Worm (Caenorhabditis elegans) whole organism, L4 larva: ENCODE results near the gene pst-2.

ENCODE experiments used
- F10B5.3 ChIP-seq: sonication (generic microtip); optimal IDR thresholded peaks from 2 replicates; lab custom pipeline; 2016; ENCODE audit warnings: mild to moderate bottlenecking, missing genetic modification characterization, missing compliant biosample characterization
- F26F4.8 ChIP-seq: fragments of 200-800 bp; sonication (Bioruptor generic); conservative IDR thresholded peaks from 2 replicates; pipeline ENCODE4 v1.3.6; 2022; ENCODE audit warnings: missing genetic modification characterization, missing compliant biosample characterization
- F37D6.2 ChIP-seq: sonication (generic microtip); optimal IDR thresholded peaks from 2 replicates; lab custom pipeline; 2016; ENCODE audit warnings: mild to moderate bottlenecking, missing genetic modification characterization, missing compliant biosample characterization
- T20F7.1 ChIP-seq: fragments of 200-800 bp; sonication (Bioruptor generic); optimal IDR thresholded peaks from 2 replicates; lab custom pipeline; 2018; ENCODE audit warnings: mild to moderate bottlenecking, missing genetic modification characterization, missing compliant biosample characterization
- T26A8.4 ChIP-seq: fragments of 200-800 bp; sonication (Bioruptor generic); IDR thresholded peaks from 2 replicates; pipeline ENCODE4 v1.3.6; 2022; ENCODE audit warnings: missing genetic modification characterization, missing compliant biosample characterization
- Y48G9A.11 ChIP-seq: fragments of 200-800 bp; sonication (Bioruptor generic); IDR thresholded peaks from 2 replicates; pipeline ENCODE4 v1.3.6; 2022; ENCODE audit warnings: missing genetic modification reagents, missing genetic modification characterization, missing compliant biosample characterization
- ZK546.5 ChIP-seq, 2 experiments: sonication (generic microtip); optimal IDR thresholded peaks; 2 replicates each; lab custom pipeline; 2017; ENCODE audit warnings: missing biosample characterization in 2 of 2, missing genetic modification characterization in 2 of 2
- aly-2 ChIP-seq: sonication (generic microtip); optimal IDR thresholded peaks from 2 replicates; lab custom pipeline; 2018; ENCODE audit warnings: missing biosample characterization, missing genetic modification characterization
- ama-1 ChIP-seq: fragments of 150-350 bp; optimal IDR thresholded peaks from 2 replicates; lab custom pipeline; 2014; ENCODE audit warnings: inconsistent platforms, mixed read lengths
- arid-1 ChIP-seq: fragments of 200-800 bp; sonication (Bioruptor generic); conservative IDR thresholded peaks from 2 replicates; pipeline ENCODE4 v1.3.6; 2022; ENCODE audit warnings: missing genetic modification reagents, missing genetic modification characterization, missing compliant biosample characterization
- attf-4 ChIP-seq: sonication (generic microtip); optimal IDR thresholded peaks from 3 replicates; lab custom pipeline; 2017; ENCODE audit warnings: missing biosample characterization, missing genetic modification characterization
- ceh-20 ChIP-seq: fragments of 200-800 bp; sonication (Bioruptor generic); IDR thresholded peaks from 2 replicates; pipeline ENCODE4 v1.3.6; 2022; ENCODE audit warnings: missing genetic modification reagents, missing genetic modification characterization, missing compliant biosample characterization
- ceh-28 ChIP-seq: fragments of 150-350 bp; optimal IDR thresholded peaks from 2 replicates; lab custom pipeline; 2014; ENCODE audit warnings: missing biosample characterization, missing genetic modification reagents, missing genetic modification characterization
- ceh-44 ChIP-seq: fragments of 200-800 bp; sonication (Bioruptor generic); IDR thresholded peaks from 2 replicates; pipeline ENCODE4 v1.3.6; 2022; ENCODE audit warnings: missing genetic modification reagents, missing genetic modification characterization, missing compliant biosample characterization
- ceh-62 ChIP-seq: sonication (generic microtip); optimal IDR thresholded peaks from 2 replicates; lab custom pipeline; 2017; ENCODE audit warnings: missing biosample characterization, missing genetic modification characterization
- cey-2 ChIP-seq: sonication (generic microtip); optimal IDR thresholded peaks from 3 replicates; lab custom pipeline; 2017; ENCODE audit warnings: missing genetic modification characterization, mild to moderate bottlenecking, missing compliant biosample characterization, antibody characterized with exemption, borderline replicate concordance; ENCODE audit not compliant: insufficient read depth
- ctbp-1 ChIP-seq: fragments of 200-800 bp; sonication (Bioruptor generic); IDR thresholded peaks from 2 replicates; pipeline ENCODE4 v1.3.6; 2022; ENCODE audit warnings: missing genetic modification reagents, missing genetic modification characterization, missing compliant biosample characterization
- daf-12 ChIP-seq: fragments of 150-350 bp; optimal IDR thresholded peaks from 2 replicates; lab custom pipeline; 2014; ENCODE audit warnings: missing biosample characterization, missing genetic modification reagents, missing genetic modification characterization
- dmd-6 ChIP-seq: fragments of 200-800 bp; sonication (Bioruptor generic); IDR thresholded peaks from 2 replicates; pipeline ENCODE4 v1.3.6; 2022; ENCODE audit warnings: missing genetic modification reagents, missing genetic modification characterization, missing compliant biosample characterization
- dmd-9 ChIP-seq: fragments of 200-800 bp; sonication (Bioruptor generic); IDR thresholded peaks from 2 replicates; pipeline ENCODE4 v1.3.6; 2022; ENCODE audit warnings: missing genetic modification reagents, missing genetic modification characterization, missing compliant biosample characterization
- dpl-1 ChIP-seq: fragments of 150-350 bp; optimal IDR thresholded peaks from 2 replicates; lab custom pipeline; 2014; ENCODE audit warnings: missing biosample characterization, missing genetic modification reagents, missing genetic modification characterization
- duxl-1 ChIP-seq: sonication (generic microtip); optimal IDR thresholded peaks from 2 replicates; lab custom pipeline; 2016; ENCODE audit warnings: mild to moderate bottlenecking, missing genetic modification characterization, moderate library complexity, missing compliant biosample characterization; ENCODE audit not compliant: poor library complexity
- egl-27 ChIP-seq: sonication (generic microtip); optimal IDR thresholded peaks from 3 replicates; lab custom pipeline; 2017; ENCODE audit warnings: missing biosample characterization, missing genetic modification reagents, missing genetic modification characterization
- egl-43 ChIP-seq: fragments of 200-800 bp; sonication (Bioruptor generic); IDR thresholded peaks from 2 replicates; pipeline ENCODE4 v1.3.6; 2022; ENCODE audit warnings: missing genetic modification reagents, missing genetic modification characterization, missing compliant biosample characterization
- fos-1 ChIP-seq: fragments of 150-350 bp; optimal IDR thresholded peaks from 2 replicates; lab custom pipeline; 2014; ENCODE audit warnings: missing biosample characterization, missing genetic modification characterization
- hlh-11 ChIP-seq: fragments of 200-800 bp; sonication (Bioruptor generic); optimal IDR thresholded peaks from 2 replicates; lab custom pipeline; 2018; ENCODE audit warnings: mild to moderate bottlenecking, missing genetic modification characterization, missing compliant biosample characterization
- hmg-1.1 ChIP-seq: fragments of 200-800 bp; sonication (Bioruptor generic); IDR thresholded peaks from 2 replicates; pipeline ENCODE4 v1.3.6; 2022; ENCODE audit warnings: missing genetic modification reagents, missing genetic modification characterization, missing compliant biosample characterization
- jun-1 ChIP-seq: fragments of 150-350 bp; optimal IDR thresholded peaks from 2 replicates; lab custom pipeline; 2014; ENCODE audit warnings: missing biosample characterization, missing genetic modification reagents, missing genetic modification characterization
- lim-7 ChIP-seq: fragments of 200-800 bp; sonication (Bioruptor generic); IDR thresholded peaks from 2 replicates; pipeline ENCODE4 v1.3.6; 2022; ENCODE audit warnings: missing genetic modification characterization, missing compliant biosample characterization
- lin-1 ChIP-seq: fragments of 200-800 bp; sonication (Bioruptor generic); IDR thresholded peaks from 2 replicates; pipeline ENCODE4 v1.3.6; 2022; ENCODE audit warnings: missing genetic modification reagents, missing genetic modification characterization, missing compliant biosample characterization
- lin-29 ChIP-seq: fragments of 200-800 bp; sonication (Bioruptor generic); IDR thresholded peaks from 2 replicates; pipeline ENCODE4 v1.3.6; 2022; ENCODE audit warnings: missing genetic modification reagents, missing genetic modification characterization, missing compliant biosample characterization
- lin-38 ChIP-seq: fragments of 200-800 bp; sonication (Bioruptor generic); IDR thresholded peaks from 2 replicates; pipeline ENCODE4 v1.3.6; 2022; ENCODE audit warnings: missing genetic modification reagents, missing genetic modification characterization, missing compliant biosample characterization
- lsy-2 ChIP-seq, 2 experiments: fragments of 150-350 bp in 1 of 2; sonication (generic microtip) in 1 of 2; optimal IDR thresholded peaks; 2 replicates each; lab custom pipeline; 2014 to 2017; ENCODE audit warnings: missing biosample characterization in 2 of 2, missing genetic modification characterization in 2 of 2
- madf-9 ChIP-seq: fragments of 200-800 bp; sonication (Bioruptor generic); conservative IDR thresholded peaks from 2 replicates; pipeline ENCODE4 v1.3.6; 2022; ENCODE audit warnings: missing genetic modification reagents, missing genetic modification characterization, missing compliant biosample characterization
- nhr-25 ChIP-seq: sonication (generic microtip); optimal IDR thresholded peaks from 2 replicates; lab custom pipeline; 2017; ENCODE audit warnings: missing genetic modification characterization, mild to moderate bottlenecking, missing compliant biosample characterization, antibody characterized with exemption, moderate library complexity, borderline replicate concordance; ENCODE audit not compliant: insufficient read depth
- nhr-28 ChIP-seq: fragments of 150-350 bp; optimal IDR thresholded peaks from 2 replicates; lab custom pipeline; 2014; ENCODE audit warnings: missing biosample characterization, missing genetic modification characterization
- nhr-42 ChIP-seq: fragments of 200-800 bp; sonication (Bioruptor generic); IDR thresholded peaks from 2 replicates; pipeline ENCODE4 v1.3.6; 2022; ENCODE audit warnings: missing genetic modification characterization, missing compliant biosample characterization
- nhr-6 ChIP-seq: fragments of 150-350 bp; optimal IDR thresholded peaks from 2 replicates; lab custom pipeline; 2014; ENCODE audit warnings: missing biosample characterization, missing genetic modification characterization
- saeg-2 ChIP-seq: fragments of 200-800 bp; sonication (Bioruptor generic); IDR thresholded peaks from 2 replicates; pipeline ENCODE4 v1.3.6; 2022; ENCODE audit warnings: missing genetic modification reagents, missing genetic modification characterization, missing compliant biosample characterization
- sdz-12 ChIP-seq: fragments of 200-800 bp; sonication (Bioruptor generic); optimal IDR thresholded peaks from 2 replicates; lab custom pipeline; 2018; ENCODE audit warnings: mild to moderate bottlenecking, missing genetic modification characterization, missing compliant biosample characterization
- snpc-1.2 ChIP-seq: fragments of 200-800 bp; sonication (Bioruptor generic); IDR thresholded peaks from 2 replicates; pipeline ENCODE4 v1.3.6; 2022; ENCODE audit warnings: missing genetic modification reagents, missing genetic modification characterization, missing compliant biosample characterization
- snpc-4 ChIP-seq: fragments of 150-350 bp; optimal IDR thresholded peaks from 2 replicates; lab custom pipeline; 2014; ENCODE audit warnings: missing biosample characterization, missing genetic modification characterization
- spr-1 ChIP-seq: sonication (generic microtip); optimal IDR thresholded peaks from 2 replicates; lab custom pipeline; 2016; ENCODE audit warnings: mild to moderate bottlenecking, missing genetic modification characterization, missing compliant biosample characterization
- tag-97 ChIP-seq: fragments of 200-800 bp; sonication (Bioruptor generic); IDR thresholded peaks from 2 replicates; pipeline ENCODE4 v1.3.6; 2022; ENCODE audit warnings: missing genetic modification characterization, missing compliant biosample characterization
- unc-62 ChIP-seq, 3 experiments: fragments of 150-350 bp in 1 of 3; sonication (generic microtip); optimal IDR thresholded peaks in 2 of 3; peaks in 1 of 3; 1 replicate in 1 of 3; 2 replicates in 2 of 3; lab custom pipeline; 2014 to 2017; ENCODE audit warnings: missing biosample characterization in 3 of 3, missing genetic modification characterization in 3 of 3, missing genetic modification reagents in 3 of 3, missing genotype in 1 of 3
- zag-1 ChIP-seq: fragments of 150-350 bp; optimal IDR thresholded peaks from 2 replicates; lab custom pipeline; 2014; ENCODE audit warnings: missing biosample characterization, missing genetic modification characterization
- zfp-2 ChIP-seq: sonication (generic microtip); optimal IDR thresholded peaks from 2 replicates; lab custom pipeline; 2016; ENCODE audit warnings: mild to moderate bottlenecking, missing genetic modification characterization, missing compliant biosample characterization
- zfp-3 ChIP-seq: fragments of 200-800 bp; sonication (Bioruptor generic); conservative IDR thresholded peaks from 2 replicates; pipeline ENCODE4 v1.3.6; 2022; ENCODE audit warnings: missing genetic modification reagents, missing genetic modification characterization, missing compliant biosample characterization
- zip-11 ChIP-seq: fragments of 200-800 bp; sonication (Bioruptor generic); IDR thresholded peaks from 2 replicates; pipeline ENCODE4 v1.3.6; 2022; ENCODE audit warnings: missing genetic modification characterization, missing compliant biosample characterization
- zip-2 ChIP-seq: fragments of 150-350 bp; optimal IDR thresholded peaks from 2 replicates; lab custom pipeline; 2014; ENCODE audit warnings: missing biosample characterization, missing genetic modification characterization
- ztf-7 ChIP-seq: fragments of 150-350 bp; optimal IDR thresholded peaks from 2 replicates; lab custom pipeline; 2014; ENCODE audit warnings: missing biosample characterization, missing genetic modification characterization

The pst-2 gene

ce11 chrIII:5715467-5715866, 35.2 kb downstream of the pst-2 start (continued):
- TF ChIP-seq aly-2 (tag; lab: Kevin White, UChicago) = no peak
- peak; percentile 79 for TF ChIP-seq nhr-6 (tag; lab: Kevin White, UChicago)
- TF ChIP-seq zfp-2 (tag; lab: Kevin White, UChicago) = no peak
- peak; percentile 57; the same call in 1 of the 2 replicates for TF ChIP-seq snpc-1.2 (GFP tag; lab: Robert Waterston, UW)
- TF ChIP-seq duxl-1 (tag; lab: Kevin White, UChicago) = peak; percentile 27
- TF ChIP-seq ceh-44 (GFP tag; lab: Robert Waterston, UW) = no peak
- no peak for TF ChIP-seq lim-7 (GFP tag; lab: Robert Waterston, UW)
- TF ChIP-seq T20F7.1 = no peak
- TF ChIP-seq hmg-1.1 (GFP tag; lab: Robert Waterston, UW) = no peak; the same call in none of the 2 replicates
- TF ChIP-seq ceh-28 (tag; lab: Kevin White, UChicago) = peak; percentile 9
- no peak for TF ChIP-seq lin-29 (GFP tag; lab: Robert Waterston, UW)
- TF ChIP-seq nhr-25 = peak; percentile 32
- TF ChIP-seq ctbp-1 = no peak; the same call in 1 of the 2 replicates
- TF ChIP-seq F10B5.3 (tag; lab: Kevin White, UChicago) = no peak
- TF ChIP-seq dmd-9 (GFP tag; lab: Robert Waterston, UW) = no peak
- no peak for TF ChIP-seq Y48G9A.11
- peak; percentile 58 for TF ChIP-seq madf-9 (GFP tag; lab: Robert Waterston, UW)
- peak in 1 of 2 experiments; percentile 93 for TF ChIP-seq unc-62 (GFP tag; optimal IDR thresholded peaks at IDR 0.05 in 1 of 2; lab: Kevin White, UChicago)
- TF ChIP-seq unc-62 (tag; optimal IDR thresholded peaks at IDR 0.05; lab: Kevin White, UChicago) = no peak
- TF ChIP-seq attf-4 = no peak
- TF ChIP-seq lin-1 (GFP tag; lab: Robert Waterston, UW) = no peak
- TF ChIP-seq T26A8.4 (GFP tag; lab: Robert Waterston, UW) = peak; percentile 69
- TF ChIP-seq spr-1 = no peak
- no peak for TF ChIP-seq zag-1 (tag; lab: Kevin White, UChicago)
- TF ChIP-seq saeg-2 (GFP tag; lab: Robert Waterston, UW) = no peak
- no peak for TF ChIP-seq snpc-4 (tag; lab: Kevin White, UChicago)
- peak; percentile 55 for TF ChIP-seq nhr-28 (tag; lab: Kevin White, UChicago)
- no peak for TF ChIP-seq ceh-20
- TF ChIP-seq F26F4.8 (GFP tag; lab: Robert Waterston, UW) = no peak
- TF ChIP-seq F37D6.2 (tag; lab: Kevin White, UChicago) = no peak
- no peak for TF ChIP-seq ama-1 (lab: Kevin White, UChicago)
- no peak for TF ChIP-seq zip-2 (tag; lab: Kevin White, UChicago)
- no peak for TF ChIP-seq zfp-3
- TF ChIP-seq lin-38 = peak; percentile 49; the same call in 1 of the 2 replicates
- TF ChIP-seq tag-97 (GFP tag; lab: Robert Waterston, UW) = no peak
- TF ChIP-seq jun-1 (tag; lab: Kevin White, UChicago) = peak; percentile 38
- TF ChIP-seq zip-11 (GFP tag; lab: Robert Waterston, UW) = 0 out of 2 replicates have a peak, but pooled peaks have one; percentile 11
- no peak for TF ChIP-seq sdz-12 (GFP tag; lab: Kevin White, UChicago)
- no peak for TF ChIP-seq egl-27
- peak; percentile 37 to 68 for TF ChIP-seq lsy-2 (tag; optimal IDR thresholded peaks at IDR 0.05; lab: Kevin White, UChicago)
- no peak for TF ChIP-seq ZK546.5 (tag; optimal IDR thresholded peaks at IDR 0.05; lab: Kevin White, UChicago)
- 0 out of 2 replicates have a peak, but pooled peaks have one; percentile 9 for TF ChIP-seq arid-1 (GFP tag; lab: Robert Waterston, UW)
- TF ChIP-seq dmd-6 (GFP tag; lab: Robert Waterston, UW) = peak; percentile 39
- no peak for TF ChIP-seq ztf-7
- no peak for TF ChIP-seq nhr-42 (GFP tag; lab: Robert Waterston, UW)
- TF ChIP-seq hlh-11 (tag; lab: Kevin White, UChicago) = peak; percentile 80
- TF ChIP-seq daf-12 (tag; lab: Kevin White, UChicago) = no peak
- TF ChIP-seq fos-1 = no peak
- TF ChIP-seq egl-43 (GFP tag; lab: Robert Waterston, UW) = peak; percentile 86
- peak; percentile 26 for TF ChIP-seq dpl-1
- TF ChIP-seq ceh-62 = no peak
- TF ChIP-seq cey-2 (tag; lab: Kevin White, UChicago) = no peak
